Fruit fly (Drosophila melanogaster) ovary, adult (tissue): ENCODE results near the gene VhaM9.7-d.
"Not testable (repeated sequence)": the region's sequence is repeated elsewhere in the genome, so short reads cannot be mapped to it uniquely, and the experiment has no call there.

Experiments
- CG17801 ChIP-seq: fragments of 200-800 bp; optimal IDR thresholded peaks from 2 replicates; lab custom pipeline; 2019; ENCODE audit warnings: missing biosample characterization, mild to moderate bottlenecking, missing genetic modification characterization, moderate library complexity; ENCODE audit not compliant: partially characterized antibody

Gene VhaM9.7-d

DNA sequence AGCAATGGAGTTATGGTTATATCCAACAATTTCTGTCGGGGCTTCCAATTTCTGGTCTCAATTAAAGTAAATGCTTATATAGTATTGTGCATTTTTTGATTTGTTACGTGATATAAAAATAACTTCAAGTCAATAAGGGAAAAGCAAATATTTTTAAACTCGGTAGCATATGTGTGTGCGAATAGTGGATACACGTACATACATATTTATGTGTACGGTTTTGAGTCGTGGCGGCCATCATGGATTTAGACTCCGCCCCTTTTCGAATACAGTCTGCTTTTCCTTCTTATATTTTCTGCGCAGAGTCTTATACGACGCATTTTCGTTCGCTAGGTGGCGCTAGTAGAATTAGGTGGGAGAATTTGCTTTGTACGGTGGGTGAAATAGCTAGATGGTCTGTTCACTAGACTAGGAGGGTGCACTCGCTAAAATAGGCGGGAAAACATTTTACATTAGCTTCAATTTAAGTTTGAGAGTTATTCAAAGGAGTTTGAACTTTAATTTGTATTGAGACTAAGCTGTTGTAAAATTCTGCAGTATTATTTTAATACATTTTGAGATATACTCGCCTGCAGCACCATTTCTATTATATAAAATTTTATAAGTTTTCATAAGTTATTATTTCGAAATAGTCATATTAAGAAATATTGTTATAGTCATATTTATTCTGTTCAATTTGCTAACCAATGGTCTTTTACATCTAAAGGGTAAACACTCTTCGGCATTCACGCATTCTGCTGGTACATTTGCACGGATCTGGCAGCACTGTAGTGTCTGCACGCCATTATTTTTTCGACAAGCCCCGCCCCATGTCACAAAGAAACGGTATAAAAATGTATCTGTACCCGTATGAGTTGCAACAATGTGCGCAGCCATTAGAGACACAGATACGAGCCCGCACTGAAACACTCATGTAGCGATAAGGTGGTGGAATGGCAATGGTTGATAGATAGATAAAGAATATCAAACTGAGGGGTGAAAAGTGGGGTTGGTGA, 5.3 kb upstream of the VhaM9.7-d start:
- TF ChIP-seq CG17801 (GFP tag; lab: Kevin White, UChicago), result no peak

DNA sequence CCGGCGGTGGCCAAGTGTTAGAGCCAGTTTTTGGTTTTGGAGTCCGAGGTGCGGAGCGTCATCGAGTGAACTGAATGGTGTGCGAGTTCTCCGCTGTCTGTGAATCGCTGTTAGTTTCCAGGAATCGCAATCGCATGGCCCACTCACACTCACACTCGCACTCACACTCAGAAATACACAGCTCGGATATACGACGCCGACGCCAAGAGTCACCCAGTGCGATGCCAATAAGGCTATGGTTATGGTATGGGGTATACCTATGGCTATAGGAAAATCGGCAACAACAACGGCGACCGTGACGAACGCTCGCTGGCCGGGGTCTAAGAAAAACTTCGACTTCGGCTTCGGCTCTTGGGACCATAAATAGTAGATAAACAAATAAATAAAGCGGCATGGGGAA, 2.9 kb upstream of the VhaM9.7-d start, which contains the start of gene Abd-B:
TSS of gene Abd-B (minus strand) at position 101 of the 400 bp plus-strand sequence.
- TF ChIP-seq CG17801 (GFP tag; lab: Kevin White, UChicago), result no peak

DNA sequence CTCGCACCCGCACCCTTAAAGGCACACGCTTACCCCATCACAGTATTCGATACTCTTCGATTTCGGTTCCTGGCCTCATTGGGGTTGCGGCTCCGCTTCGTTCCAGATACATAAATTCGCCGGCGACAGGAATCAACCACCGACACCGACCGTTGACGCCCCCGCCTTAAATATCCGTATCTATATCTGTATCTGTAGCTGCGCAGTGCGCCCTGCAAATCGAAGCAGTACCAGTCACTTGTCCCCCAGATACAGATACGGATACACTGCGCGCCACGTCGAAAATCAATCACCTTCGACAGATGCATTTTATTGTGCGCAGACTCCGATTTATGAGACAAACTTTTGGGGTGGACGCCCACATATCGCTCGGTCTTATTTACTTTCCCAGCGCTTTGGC, 2.4 kb upstream of the VhaM9.7-d start:
- no peak for TF ChIP-seq CG17801 (GFP tag; lab: Kevin White, UChicago)

DNA sequence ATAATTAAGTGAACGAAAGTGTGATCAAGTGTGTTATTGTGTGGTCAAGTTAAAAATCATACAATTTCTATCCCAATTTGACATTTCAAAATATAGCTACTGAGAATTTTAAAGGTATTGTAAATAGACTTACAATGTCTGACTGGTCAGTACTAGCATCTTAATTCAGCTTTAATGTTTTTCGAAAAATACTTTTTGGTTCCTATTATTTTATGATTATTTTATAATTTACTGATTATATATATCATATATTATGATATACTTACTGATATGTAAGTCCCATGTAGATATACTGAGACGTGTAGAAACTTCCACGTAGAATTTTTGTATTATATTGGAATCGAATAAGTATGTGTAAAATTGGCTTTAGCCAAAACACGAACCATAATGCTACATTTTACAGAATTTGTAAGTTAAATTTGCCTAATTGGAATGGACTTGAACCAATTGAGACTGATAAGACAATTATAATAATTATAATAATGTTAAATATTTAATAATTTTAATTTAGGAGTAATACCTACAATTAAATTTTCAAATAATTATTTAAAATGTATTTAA, 2.8 kb downstream of the VhaM9.7-d start, which contains the start of gene Actn3:
TSS of gene Actn3 (minus strand) at position 51 of the 561 bp plus-strand sequence.
- TF ChIP-seq CG17801 (GFP tag; lab: Kevin White, UChicago), result no peak

DNA sequence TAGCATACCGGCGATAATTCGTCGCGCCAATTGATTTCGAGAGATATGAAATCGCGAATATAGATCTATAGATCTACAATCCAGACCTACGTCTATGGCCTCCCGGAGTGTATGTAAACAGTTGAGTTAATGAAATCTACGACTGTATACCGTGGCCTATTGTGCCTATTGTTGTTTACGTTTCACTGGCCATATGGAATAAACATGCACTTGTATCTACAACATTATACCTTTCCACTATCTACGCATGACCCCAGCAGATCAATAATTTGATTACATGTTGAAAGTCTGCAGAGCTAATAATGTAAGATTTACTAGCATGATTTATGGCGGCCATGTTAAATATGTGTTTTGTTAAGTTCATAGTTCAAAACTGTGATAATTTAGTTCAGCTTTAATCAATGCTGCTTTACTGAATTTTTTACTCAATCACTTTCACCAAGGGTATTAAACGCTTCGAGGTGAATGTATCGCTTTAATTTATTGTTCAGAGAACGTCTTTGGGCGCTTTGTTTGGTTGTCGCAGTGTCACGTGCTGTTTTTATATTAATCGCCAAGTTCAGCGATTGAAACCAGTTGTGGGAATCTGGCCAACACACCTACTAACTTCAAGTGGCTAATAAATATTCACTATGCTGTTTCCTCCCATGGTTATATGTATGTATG, 6.1 kb downstream of the VhaM9.7-d start:
- no peak for TF ChIP-seq CG17801 (GFP tag; lab: Kevin White, UChicago)

DNA sequence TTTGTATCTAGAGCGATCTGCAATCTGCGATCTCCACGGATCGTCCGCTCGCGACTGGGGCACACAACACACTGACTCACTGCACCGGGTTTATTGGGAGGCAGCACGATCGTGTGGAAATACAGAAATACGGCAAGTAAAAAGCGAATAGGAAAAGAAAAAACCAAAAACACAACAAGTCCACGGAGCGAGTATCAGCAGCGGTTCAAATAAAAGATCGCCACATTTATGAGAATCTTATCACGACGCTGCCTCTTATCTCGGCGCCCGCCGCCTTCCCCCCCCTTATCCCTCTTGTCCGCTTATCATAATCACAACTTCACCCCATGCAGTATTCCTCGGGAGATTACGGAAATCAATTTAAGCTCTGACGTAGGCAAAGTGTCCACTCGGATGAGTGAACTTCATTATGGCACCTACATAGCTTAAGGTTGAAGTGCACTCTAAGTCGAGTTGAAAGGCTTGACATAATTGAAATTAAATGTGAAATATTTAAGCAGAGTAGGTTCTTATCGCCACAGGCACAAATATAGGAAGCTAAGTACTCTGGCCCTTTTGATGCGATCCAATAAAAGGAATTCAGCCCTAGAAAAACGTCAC, 7.2 kb downstream of the VhaM9.7-d start, which contains the start of gene AhcyL2:
TSS of gene AhcyL2 (minus strand) at position 51 of the 600 bp plus-strand sequence.
- TF ChIP-seq CG17801 (GFP tag; lab: Kevin White, UChicago), result no peak

DNA sequence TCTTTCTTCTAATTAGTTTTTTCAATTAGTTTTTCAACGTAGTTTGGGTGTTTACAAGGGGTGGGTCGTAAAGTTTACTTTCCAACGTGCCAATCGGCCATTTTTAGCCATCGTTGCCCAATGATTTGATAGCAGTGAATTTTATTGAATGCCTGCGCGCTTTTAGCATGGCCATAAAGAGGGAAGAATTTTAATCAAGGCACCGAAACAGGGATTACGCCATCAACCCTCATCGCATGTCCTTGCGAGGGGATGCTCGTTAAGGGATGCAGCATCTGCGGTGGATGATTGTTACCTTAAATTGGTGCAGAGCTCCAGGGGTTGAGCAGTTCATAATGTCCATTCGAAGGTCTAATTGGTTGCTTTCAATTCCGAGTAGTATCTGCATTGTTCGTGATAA, 8.0 kb downstream of the VhaM9.7-d start:
- TF ChIP-seq CG17801 (GFP tag; lab: Kevin White, UChicago), result no peak

DNA sequence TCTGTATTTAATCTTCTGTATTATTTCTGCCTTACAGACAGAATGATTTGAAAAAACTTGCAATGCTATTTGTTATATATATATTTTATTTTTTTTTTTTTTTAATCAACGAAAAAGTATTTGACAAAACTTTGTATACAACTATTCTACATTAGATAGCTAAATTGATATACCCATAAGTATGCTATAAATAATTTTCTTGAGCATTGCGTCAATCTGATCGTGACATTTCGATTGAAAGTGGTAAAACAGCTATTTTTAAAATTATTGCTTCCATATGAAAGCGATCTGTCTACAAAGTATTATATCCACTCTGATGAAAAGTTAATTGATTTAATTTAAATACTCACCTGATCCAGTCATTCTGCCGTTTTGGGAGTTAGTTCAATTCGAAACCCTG, 9.2 kb downstream of the VhaM9.7-d start:
- no peak for TF ChIP-seq CG17801 (GFP tag; lab: Kevin White, UChicago)

DNA sequence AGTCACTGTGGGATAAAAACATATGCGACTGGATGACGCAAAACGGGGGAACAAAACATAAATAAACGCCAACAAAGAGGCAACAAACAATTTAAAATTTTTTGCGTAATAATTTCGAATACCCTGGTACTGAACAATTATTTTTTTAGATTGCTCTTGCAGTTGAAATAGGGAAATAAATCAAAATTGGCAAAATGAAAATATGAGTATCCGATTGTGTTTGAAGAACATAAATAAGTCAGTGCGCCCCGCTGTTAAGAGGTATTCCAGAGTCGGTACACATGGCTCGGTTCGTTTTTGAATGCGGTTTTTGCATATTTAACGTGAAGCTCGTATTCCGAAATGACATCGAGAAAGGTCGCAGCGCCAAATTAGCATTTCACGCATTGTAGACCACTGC, 10.5 kb downstream of the VhaM9.7-d start:
- TF ChIP-seq CG17801 (GFP tag; lab: Kevin White, UChicago), result no peak

DNA sequence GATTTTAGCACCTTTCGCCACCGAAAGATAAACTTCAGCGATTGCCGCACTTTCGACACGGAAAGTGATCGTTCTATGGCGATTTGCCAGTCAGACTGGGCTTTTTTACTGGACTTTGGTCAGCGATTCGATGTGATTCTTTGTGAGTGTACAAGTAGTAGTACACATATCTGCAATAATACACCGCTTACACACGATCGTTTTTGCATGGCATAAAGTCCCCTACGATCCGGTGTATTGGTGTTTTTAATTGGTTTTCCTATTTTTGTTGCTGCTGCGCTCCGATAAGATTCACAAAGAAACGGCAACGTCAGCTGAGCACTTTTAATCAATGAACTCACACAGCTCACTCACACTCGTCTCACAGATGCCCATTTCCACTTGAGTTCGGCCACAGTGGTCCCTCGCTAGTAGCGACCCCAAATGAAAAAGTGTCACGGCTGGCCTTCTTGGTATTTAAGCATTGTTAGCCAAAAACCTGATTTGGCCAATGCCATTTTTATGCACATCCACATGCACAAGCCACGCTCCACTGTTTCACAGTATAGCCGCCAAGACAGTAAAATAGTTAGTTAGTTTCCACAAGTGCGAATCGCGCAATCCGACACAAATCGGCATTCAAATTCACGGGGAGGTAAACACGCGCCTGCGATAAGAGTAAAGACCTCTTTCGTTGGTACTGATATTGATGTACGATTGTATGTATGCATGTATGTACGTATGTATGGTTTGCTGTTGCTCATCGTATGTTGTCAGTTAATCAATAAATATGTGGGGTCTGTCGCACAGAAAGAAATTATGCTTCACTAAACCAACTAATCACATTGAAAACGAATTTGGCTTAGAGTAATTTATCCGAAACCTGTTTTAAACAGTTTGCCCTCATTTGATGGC, 11.4 kb downstream of the VhaM9.7-d start:
- TF ChIP-seq CG17801 (GFP tag; lab: Kevin White, UChicago), result peak; percentile 91

DNA sequence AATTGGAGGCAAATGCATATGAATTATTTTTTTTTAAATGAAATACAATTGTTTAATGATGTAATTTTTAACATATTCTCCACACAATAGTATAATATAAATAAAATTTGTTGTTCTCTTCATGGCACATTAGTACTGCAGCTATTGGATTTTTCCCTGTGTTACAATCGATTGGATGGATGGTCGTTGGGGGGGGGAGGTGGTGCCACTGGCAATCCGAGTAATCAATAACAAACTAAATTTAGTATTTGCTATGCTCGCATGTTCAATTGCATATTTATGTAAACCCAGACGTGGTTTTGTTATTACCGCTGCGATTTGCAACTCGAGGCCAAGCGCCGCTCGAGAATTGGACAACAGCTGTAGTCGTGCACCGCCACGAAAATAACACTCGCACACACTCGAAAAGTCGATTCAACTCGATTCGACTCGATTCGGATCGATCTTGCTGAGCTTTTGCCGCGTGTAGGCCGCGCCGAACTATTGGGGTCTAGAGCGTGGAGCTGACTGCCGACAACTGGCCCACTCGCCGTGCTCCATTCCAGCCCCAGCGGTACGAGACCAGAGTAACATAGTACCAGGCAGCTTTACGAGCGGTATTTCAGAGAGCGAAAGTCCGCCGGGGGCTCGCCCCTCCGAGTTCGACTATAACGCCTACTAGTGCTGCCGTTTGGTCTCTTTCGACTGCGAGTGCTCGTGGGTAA, 12.4 kb downstream of the VhaM9.7-d start, which contains the start of gene CG18622:
TSS of gene CG18622 (minus strand) at position 513 of the 704 bp plus-strand sequence.
- peak; percentile 2 for TF ChIP-seq CG17801 (GFP tag; lab: Kevin White, UChicago)

DNA sequence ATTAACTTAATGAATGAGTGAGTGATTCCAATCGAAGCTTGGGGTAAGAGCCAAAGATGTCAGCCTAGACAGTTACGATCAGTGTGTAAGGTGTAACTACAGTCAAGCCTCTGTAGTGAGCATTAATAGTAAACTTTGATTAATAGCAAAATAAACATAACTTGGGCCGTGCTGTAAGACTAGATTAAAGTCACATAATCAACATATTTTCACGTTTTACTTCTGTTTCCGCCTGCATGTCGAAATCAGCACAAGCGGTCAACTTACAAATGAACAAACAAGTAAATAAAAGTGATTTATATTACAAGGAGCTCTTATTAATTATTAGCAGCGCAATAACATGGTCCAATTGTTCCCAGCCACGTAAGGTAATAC, 12.9 kb downstream of the VhaM9.7-d start:
- no peak for TF ChIP-seq CG17801 (GFP tag; lab: Kevin White, UChicago)

DNA sequence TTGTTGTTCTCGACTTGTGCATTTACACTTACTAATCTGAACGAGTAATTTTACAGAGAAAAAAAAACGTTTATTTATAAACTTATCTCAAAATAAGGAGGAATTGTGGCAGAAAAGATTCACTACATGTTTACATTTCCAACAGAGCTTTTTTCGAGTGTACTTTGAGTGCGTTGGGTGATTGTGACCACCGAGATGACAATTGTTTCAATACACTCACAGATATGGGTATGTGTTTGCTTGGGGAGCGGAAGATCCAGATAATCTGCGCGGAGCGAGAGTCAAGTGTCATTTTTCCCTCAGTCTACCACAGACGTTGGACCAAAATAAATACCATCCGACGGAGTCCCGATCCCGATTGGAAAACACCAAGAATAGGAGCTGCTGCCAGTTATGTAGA, 13.5 kb downstream of the VhaM9.7-d start, which contains the start of gene MESK4:
TSS of gene MESK4 (plus strand) at position 301 of the 400 bp plus-strand sequence.
- not testable (repeated sequence) for TF ChIP-seq CG17801 (GFP tag; lab: Kevin White, UChicago)
